Worm (Caenorhabditis elegans): ENCODE measurements around the gene unc-45.

DNA sequence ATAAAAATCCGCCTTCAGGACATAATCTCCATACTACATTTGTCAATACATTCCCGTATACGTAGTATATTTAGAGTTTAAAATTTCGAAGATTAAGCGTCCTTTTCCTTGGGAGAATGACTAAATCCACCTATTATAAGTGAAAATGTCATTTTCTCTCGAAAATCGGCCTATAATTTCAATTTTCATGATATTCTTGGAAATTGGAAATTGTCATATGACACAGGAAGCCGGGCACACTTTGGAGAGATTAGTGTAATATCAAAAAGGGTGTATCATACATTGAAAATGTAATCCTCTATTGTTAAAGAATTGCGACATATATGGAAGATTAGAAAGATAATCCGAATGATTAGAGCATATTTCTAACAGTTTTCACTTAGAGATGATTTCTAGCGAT, 8.6 kb upstream of the unc-45 start:
- TF ChIP-seq pha-4 (tag; optimal IDR thresholded peaks at IDR 0.05) (no peak), K11D2.4 (GFP tag; IDR thresholded peaks at IDR 0.05) (no peak), hlh-12 (tag; optimal IDR thresholded peaks at IDR 0.05) (no peak)
